Worm (Caenorhabditis elegans) whole organism, late embryonic: ENCODE data around the gene Y79H2A.12.

Experiments
- C08G9.2 ChIP-seq: sonication (generic microtip); optimal IDR thresholded peaks from 2 replicates; lab custom pipeline; 2016; ENCODE audit warnings: mild to moderate bottlenecking, missing genetic modification characterization, moderate library complexity, missing compliant biosample characterization
- F13H6.1 ChIP-seq: sonication (generic microtip); optimal IDR thresholded peaks from 2 replicates; lab custom pipeline; 2016; ENCODE audit warnings: missing genetic modification characterization, missing compliant biosample characterization
- ahr-1 ChIP-seq: sonication (generic microtip); optimal IDR thresholded peaks from 2 replicates; lab custom pipeline; 2016; ENCODE audit warnings: missing genetic modification characterization, missing compliant biosample characterization
- ceh-18 ChIP-seq: sonication (generic microtip); optimal IDR thresholded peaks from 2 replicates; lab custom pipeline; 2016; ENCODE audit warnings: missing genetic modification characterization, missing compliant biosample characterization
- ceh-30 ChIP-seq: fragments of 150-350 bp; optimal IDR thresholded peaks from 2 replicates; lab custom pipeline; 2014; ENCODE audit warnings: missing biosample characterization, missing genetic modification characterization
- ceh-45 ChIP-seq: fragments of 200-800 bp; sonication (Bioruptor generic); IDR thresholded peaks from 2 replicates; pipeline ENCODE4 v1.3.6; 2022; ENCODE audit warnings: missing genetic modification reagents, missing genetic modification characterization, missing compliant biosample characterization
- ceh-9 ChIP-seq: sonication (generic microtip); optimal IDR thresholded peaks from 2 replicates; lab custom pipeline; 2016; ENCODE audit warnings: mild to moderate bottlenecking, missing genetic modification characterization, inconsistent platforms, missing compliant biosample characterization
- elt-2 ChIP-seq: sonication (generic microtip); optimal IDR thresholded peaks from 2 replicates; lab custom pipeline; 2016; ENCODE audit warnings: missing genetic modification reagents, missing genetic modification characterization, missing compliant biosample characterization
- eyg-1 ChIP-seq: sonication (generic microtip); optimal IDR thresholded peaks from 2 replicates; lab custom pipeline; 2016; ENCODE audit warnings: missing genotype, missing genetic modification characterization, missing compliant biosample characterization
- fkh-6 ChIP-seq: sonication (generic microtip); optimal IDR thresholded peaks from 2 replicates; lab custom pipeline; 2016; ENCODE audit warnings: missing genetic modification characterization, missing compliant biosample characterization
- gmeb-2 ChIP-seq: sonication (generic microtip); optimal IDR thresholded peaks from 2 replicates; lab custom pipeline; 2016; ENCODE audit warnings: missing genetic modification characterization, inconsistent platforms, missing compliant biosample characterization
- hlh-13 ChIP-seq: fragments of 200-800 bp; sonication (Bioruptor generic); optimal IDR thresholded peaks from 2 replicates; lab custom pipeline; 2018; ENCODE audit warnings: mild to moderate bottlenecking, missing genetic modification characterization, missing compliant biosample characterization
- hlh-15 ChIP-seq: sonication (generic microtip); optimal IDR thresholded peaks from 2 replicates; lab custom pipeline; 2016; ENCODE audit warnings: missing genetic modification characterization, missing compliant biosample characterization
- hlh-30 ChIP-seq: sonication (generic microtip); optimal IDR thresholded peaks from 2 replicates; lab custom pipeline; 2017; ENCODE audit warnings: antibody characterized with exemption, missing genetic modification characterization, missing compliant biosample characterization; ENCODE audit not compliant: insufficient read depth
- mec-3 ChIP-seq: sonication (generic microtip); optimal IDR thresholded peaks from 2 replicates; lab custom pipeline; 2016; ENCODE audit warnings: borderline replicate concordance, missing genetic modification characterization, missing compliant biosample characterization
- nfya-1 ChIP-seq: sonication (generic microtip); optimal IDR thresholded peaks from 2 replicates; lab custom pipeline; 2017; ENCODE audit warnings: missing genetic modification characterization, mild to moderate bottlenecking, missing compliant biosample characterization, antibody characterized with exemption, moderate library complexity
- nhr-232 ChIP-seq: sonication (generic microtip); optimal IDR thresholded peaks from 2 replicates; lab custom pipeline; 2016; ENCODE audit warnings: missing genetic modification characterization, missing compliant biosample characterization
- npax-4 ChIP-seq: sonication (generic microtip); optimal IDR thresholded peaks from 2 replicates; lab custom pipeline; 2016; ENCODE audit warnings: missing genetic modification characterization, missing compliant biosample characterization
- odd-2 ChIP-seq: sonication (generic microtip); optimal IDR thresholded peaks from 2 replicates; lab custom pipeline; 2017; ENCODE audit warnings: antibody characterized with exemption, mild to moderate bottlenecking, missing genetic modification characterization, missing compliant biosample characterization
- pag-3 ChIP-seq: sonication (generic microtip); optimal IDR thresholded peaks from 2 replicates; lab custom pipeline; 2016; ENCODE audit warnings: missing compliant biosample characterization, missing genetic modification characterization, borderline replicate concordance
- pax-1 ChIP-seq: fragments of 150-350 bp; optimal IDR thresholded peaks from 2 replicates; lab custom pipeline; 2014; ENCODE audit warnings: missing biosample characterization, missing genetic modification characterization
- pha-2 ChIP-seq: sonication (generic microtip); optimal IDR thresholded peaks from 2 replicates; lab custom pipeline; 2017; ENCODE audit warnings: mild to moderate bottlenecking, missing genetic modification characterization, missing compliant biosample characterization
- sdc-2 ChIP-seq: sonication (generic microtip); optimal IDR thresholded peaks from 2 replicates; lab custom pipeline; 2016; ENCODE audit warnings: missing genotype, missing genetic modification characterization, missing compliant biosample characterization
- syd-9 ChIP-seq: sonication (generic microtip); optimal IDR thresholded peaks from 2 replicates; lab custom pipeline; 2016; ENCODE audit warnings: mild to moderate bottlenecking, missing genetic modification characterization, moderate library complexity, missing compliant biosample characterization
- tbx-2 ChIP-seq: sonication (generic microtip); optimal IDR thresholded peaks from 2 replicates; lab custom pipeline; 2016; ENCODE audit warnings: missing genetic modification characterization, missing compliant biosample characterization
- unc-86 ChIP-seq: sonication (generic microtip); optimal IDR thresholded peaks from 2 replicates; lab custom pipeline; 2016; ENCODE audit warnings: missing genetic modification characterization, missing compliant biosample characterization
- zip-5 ChIP-seq: sonication (generic microtip); optimal IDR thresholded peaks from 2 replicates; lab custom pipeline; 2016; ENCODE audit warnings: missing genetic modification characterization, missing compliant biosample characterization

Gene Y79H2A.12

DNA sequence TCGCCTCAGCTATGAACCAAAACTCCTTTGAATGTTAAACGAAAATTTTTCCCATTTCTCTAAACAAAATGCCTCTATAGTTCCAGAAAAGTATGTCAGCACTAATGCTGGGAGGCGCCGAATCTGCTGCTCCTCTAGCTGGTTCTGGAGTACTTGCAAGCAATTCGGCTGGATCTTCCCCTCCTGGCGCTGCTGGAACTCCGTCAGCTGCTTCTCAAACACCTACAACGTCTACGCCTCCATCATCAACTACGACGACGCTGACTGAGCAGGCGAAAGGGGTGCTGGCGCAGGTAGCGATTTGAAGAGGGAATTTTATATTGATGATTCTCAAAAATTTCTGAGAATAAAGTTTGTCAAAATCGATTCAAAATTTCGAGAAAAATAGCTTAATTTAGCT lies 46.2 kb downstream of the Y79H2A.12 start:
- TF ChIP-seq zip-5, result no peak
- no peak for TF ChIP-seq unc-86 (tag; lab: Kevin White, UChicago)
- TF ChIP-seq hlh-13 (GFP tag; lab: Kevin White, UChicago), result no peak
- TF ChIP-seq ceh-30 (tag; lab: Kevin White, UChicago), result no peak
- no peak for TF ChIP-seq syd-9 (tag; lab: Kevin White, UChicago)
- TF ChIP-seq odd-2 (tag; lab: Kevin White, UChicago), result no peak
- no peak for TF ChIP-seq pag-3 (tag; lab: Kevin White, UChicago)
- TF ChIP-seq ceh-9 (tag; lab: Kevin White, UChicago), result no peak
- TF ChIP-seq C08G9.2 (tag; lab: Kevin White, UChicago), result no peak
- TF ChIP-seq npax-4 (tag; lab: Kevin White, UChicago), result no peak
- no peak for TF ChIP-seq ceh-45 (GFP tag; lab: Robert Waterston, UW)
- no peak for TF ChIP-seq hlh-15 (tag; lab: Kevin White, UChicago)
- TF ChIP-seq tbx-2 (tag; lab: Kevin White, UChicago), result no peak
- TF ChIP-seq fkh-6 (tag; lab: Kevin White, UChicago), result no peak
- TF ChIP-seq pha-2, result no peak
- TF ChIP-seq pax-1, result no peak
- no peak for TF ChIP-seq F13H6.1
- TF ChIP-seq mec-3 (tag; lab: Kevin White, UChicago), result no peak
- TF ChIP-seq elt-2 (tag; lab: Kevin White, UChicago), result no peak
- no peak for TF ChIP-seq ceh-18 (tag; lab: Kevin White, UChicago)

- TF ChIP-seq ahr-1 (tag; lab: Kevin White, UChicago) (no peak), F13H6.1 (no peak), nfya-1 (tag; lab: Kevin White, UChicago) (peak; percentile 41), fkh-6 (tag; lab: Kevin White, UChicago) (no peak), hlh-30 (tag; lab: Kevin White, UChicago) (peak; percentile 4)
- TF ChIP-seq, all 69 proteins: peak for 2
These were observed 47.1 kb downstream of the Y79H2A.12 start for ce11 chrIII:11981539-11981938.

ce11 chrIII:11980743-11981142 lies 47.9 kb downstream of the Y79H2A.12 start:
- TF ChIP-seq gmeb-2 (no peak), nfya-1 (tag; lab: Kevin White, UChicago) (peak; percentile 95)
- TF ChIP-seq, all 69 proteins: peak for 1

DNA sequence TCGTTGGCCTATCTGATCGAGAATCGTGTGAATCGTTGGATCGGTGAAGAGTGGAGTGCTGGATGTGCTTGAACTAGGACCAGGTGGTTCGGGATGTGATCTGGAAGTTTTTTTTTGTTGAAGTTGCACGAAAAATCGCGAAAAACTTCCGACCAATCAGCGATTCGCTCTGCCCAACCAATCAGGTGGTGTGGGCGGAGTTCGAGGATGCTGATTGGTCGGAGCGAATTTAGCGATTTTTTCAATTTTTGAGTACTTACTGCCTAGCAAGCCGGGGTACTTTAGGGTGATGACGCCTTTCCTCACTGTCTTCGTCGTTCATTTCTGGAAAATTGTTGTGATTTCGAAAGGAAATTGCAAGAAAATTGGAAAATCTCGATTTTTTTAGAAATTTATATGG lies 49.9 kb downstream of the Y79H2A.12 start, which contains the start of gene Y56A3A.30:
Gene Y56A3A.30, minus strand, starts transcription at position 324 of the 400 bp plus-strand sequence.
- TF ChIP-seq nfya-1 (tag; lab: Kevin White, UChicago) (peak; percentile 82), ceh-18 (tag; lab: Kevin White, UChicago) (no peak), hlh-30 (tag; lab: Kevin White, UChicago) (no peak), hlh-15 (tag; lab: Kevin White, UChicago) (no peak), tbx-2 (tag; lab: Kevin White, UChicago) (no peak), eyg-1 (tag; lab: Kevin White, UChicago) (no peak), sdc-2 (no peak), nhr-232 (tag; lab: Kevin White, UChicago) (no peak)
